Fruit fly (Drosophila melanogaster) whole organism, embryonic: ENCODE results near the gene eIF3h.
A peak's percentile ranks its signal among the peaks of the same experiment; 100 is the strongest.

Experiments used
- ATbp ChIP-seq: fragments of 200-800 bp; sonication (Bioruptor generic); optimal IDR thresholded peaks from 2 replicates; lab custom pipeline; 2017; ENCODE audit warnings: missing biosample characterization, mild to moderate bottlenecking, missing genetic modification characterization, missing genetic modification reagents
- Aef1 ChIP-seq: fragments of 200-800 bp; sonication (Bioruptor generic); IDR thresholded peaks from 3 replicates; pipeline ENCODE4 v1.3.6; 2022; ENCODE audit warnings: missing biosample characterization, missing genetic modification characterization
- CG1024 ChIP-seq: fragments of 200-800 bp; sonication (Bioruptor generic); IDR thresholded peaks from 2 replicates; pipeline ENCODE4 v1.3.6; 2022; ENCODE audit warnings: missing biosample characterization, missing genetic modification characterization
- CG10654 ChIP-seq: fragments of 200-800 bp; sonication (Bioruptor generic); optimal IDR thresholded peaks from 2 replicates; lab custom pipeline; 2016; ENCODE audit warnings: missing biosample characterization, missing genetic modification characterization
- CG12769 ChIP-seq: fragments of 200-800 bp; sonication (Bioruptor generic); optimal IDR thresholded peaks from 2 replicates; lab custom pipeline; 2019; ENCODE audit warnings: missing biosample characterization, mild to moderate bottlenecking, missing genetic modification characterization, moderate library complexity
- CG13894 ChIP-seq: fragments of 200-800 bp; sonication (Bioruptor generic); optimal IDR thresholded peaks from 3 replicates; lab custom pipeline; 2018; ENCODE audit warnings: missing biosample characterization, mild to moderate bottlenecking, missing genetic modification characterization, moderate library complexity
- CG14014 ChIP-seq: fragments of 200-800 bp; sonication (Bioruptor generic); IDR thresholded peaks from 2 replicates; pipeline ENCODE4 v1.3.6; 2022; ENCODE audit warnings: missing biosample characterization, missing genetic modification characterization
- CG15011 ChIP-seq: fragments of 200-800 bp; sonication (Bioruptor generic); optimal IDR thresholded peaks from 3 replicates; lab custom pipeline; 2018; ENCODE audit warnings: missing biosample characterization, mild to moderate bottlenecking, missing genetic modification characterization
- CG2202 ChIP-seq: fragments of 200-800 bp; sonication (Bioruptor generic); optimal IDR thresholded peaks from 2 replicates; lab custom pipeline; 2018; ENCODE audit warnings: missing biosample characterization, mild to moderate bottlenecking, missing genetic modification characterization
- CG2889 ChIP-seq: fragments of 200-800 bp; sonication (Bioruptor generic); IDR thresholded peaks from 3 replicates; pipeline ENCODE4 v1.3.6; 2022; ENCODE audit warnings: missing biosample characterization, missing genetic modification characterization
- CG34224 ChIP-seq: fragments of 200-800 bp; sonication (Bioruptor generic); IDR thresholded peaks from 3 replicates; pipeline ENCODE4 v1.3.6; 2022; ENCODE audit warnings: missing biosample characterization, missing genetic modification characterization; ENCODE audit not compliant: partially characterized antibody
- CG4328 ChIP-seq: fragments of 200-800 bp; sonication (Bioruptor generic); optimal IDR thresholded peaks from 3 replicates; lab custom pipeline; 2017; ENCODE audit warnings: missing biosample characterization, missing genetic modification reagents, missing genetic modification characterization
- CG4707 ChIP-seq: fragments of 200-800 bp; sonication (Bioruptor generic); optimal IDR thresholded peaks from 2 replicates; lab custom pipeline; 2018; ENCODE audit warnings: missing biosample characterization, mild to moderate bottlenecking, missing genetic modification characterization, moderate library complexity
- CG6175 ChIP-seq: fragments of 200-800 bp; sonication (Bioruptor generic); IDR thresholded peaks from 3 replicates; pipeline ENCODE4 v1.3.6; 2022; ENCODE audit warnings: missing biosample characterization, missing genetic modification characterization
- CG6272 ChIP-seq: fragments of 200-800 bp; sonication (Bioruptor generic); IDR thresholded peaks from 2 replicates; pipeline ENCODE4 v1.3.6; 2022; ENCODE audit warnings: missing biosample characterization, missing genetic modification characterization
- CG6654 ChIP-seq: fragments of 200-800 bp; sonication (Bioruptor generic); optimal IDR thresholded peaks from 2 replicates; lab custom pipeline; 2017; ENCODE audit warnings: missing biosample characterization, mild to moderate bottlenecking, missing genetic modification characterization
- CG7839 ChIP-seq: fragments of 200-800 bp; sonication (Bioruptor generic); optimal IDR thresholded peaks from 3 replicates; lab custom pipeline; 2018; ENCODE audit warnings: missing biosample characterization, mild to moderate bottlenecking, missing genetic modification characterization, moderate library complexity
- CG8290 ChIP-seq, 3 experiments: fragments of 200-800 bp; sonication (Bioruptor generic); optimal IDR thresholded peaks; 2 replicates each; lab custom pipeline; 2016 to 2019; ENCODE audit warnings: missing biosample characterization in 3 of 3, missing genetic modification characterization in 3 of 3, mild to moderate bottlenecking in 2 of 3, moderate library complexity in 1 of 3
- CG9817 ChIP-seq: fragments of 200-800 bp; sonication (Bioruptor generic); optimal IDR thresholded peaks from 2 replicates; lab custom pipeline; 2018; ENCODE audit warnings: missing biosample characterization, mild to moderate bottlenecking, missing genetic modification characterization, moderate library complexity
- CHES-1-like ChIP-seq: fragments of 200-800 bp; sonication (Bioruptor generic); optimal IDR thresholded peaks from 2 replicates; lab custom pipeline; 2016; ENCODE audit warnings: missing biosample characterization, missing genetic modification characterization
- D19A ChIP-seq: fragments of 200-800 bp; optimal IDR thresholded peaks from 3 replicates; lab custom pipeline; 2019; ENCODE audit warnings: missing biosample characterization, mild to moderate bottlenecking, missing genetic modification characterization, moderate library complexity
- HmgD ChIP-seq: fragments of 200-800 bp; sonication (Bioruptor generic); optimal IDR thresholded peaks from 3 replicates; lab custom pipeline; 2016; ENCODE audit warnings: missing biosample characterization, missing genetic modification characterization
- Hr39 ChIP-seq: fragments of >200 bp; optimal IDR thresholded peaks from 2 replicates; lab custom pipeline; 2017
- Optix ChIP-seq: fragments of 200-800 bp; sonication (Bioruptor generic); IDR thresholded peaks from 3 replicates; pipeline ENCODE4 v1.3.6; 2022; ENCODE audit warnings: missing biosample characterization, missing genetic modification characterization
- Rfx ChIP-seq: fragments of 200-800 bp; sonication (Bioruptor generic); IDR thresholded peaks from 2 replicates; pipeline ENCODE4 v1.3.6; 2022; ENCODE audit warnings: missing biosample characterization, missing genetic modification characterization
- Spps ChIP-seq: fragments of 200-800 bp; sonication (Bioruptor generic); optimal IDR thresholded peaks from 2 replicates; lab custom pipeline; 2018; ENCODE audit warnings: missing biosample characterization, mild to moderate bottlenecking, missing genetic modification characterization
- Trl ChIP-seq, 3 experiments: fragments of >200 bp in 2 of 3; fragments of 200-800 bp in 1 of 3; sonication (Bioruptor generic) in 1 of 3; optimal IDR thresholded peaks; 2 replicates in 1 of 3; 3 replicates in 2 of 3; lab custom pipeline; 2016 to 2017; ENCODE audit warnings: missing biosample characterization in 1 of 3, missing genetic modification characterization in 1 of 3
- Vsx1 ChIP-seq: fragments of 200-800 bp; sonication (Bioruptor generic); optimal IDR thresholded peaks from 2 replicates; lab custom pipeline; 2017; ENCODE audit warnings: missing biosample characterization, mild to moderate bottlenecking, missing genetic modification characterization, missing genetic modification reagents
- ase ChIP-seq: fragments of 200-800 bp; sonication (Bioruptor generic); IDR thresholded peaks from 3 replicates; pipeline ENCODE4 v1.3.6; 2022; ENCODE audit warnings: missing biosample characterization, missing genetic modification characterization
- crc ChIP-seq: fragments of 200-800 bp; sonication (Bioruptor generic); optimal IDR thresholded peaks from 2 replicates; lab custom pipeline; 2016; ENCODE audit warnings: missing biosample characterization, missing genetic modification characterization
- dmrt99B ChIP-seq: fragments of 200-800 bp; sonication (Bioruptor generic); optimal IDR thresholded peaks from 2 replicates; lab custom pipeline; 2018; ENCODE audit warnings: missing biosample characterization, mild to moderate bottlenecking, missing genetic modification characterization, moderate library complexity
- ems ChIP-seq: fragments of 200-800 bp; sonication (Bioruptor generic); optimal IDR thresholded peaks from 3 replicates; lab custom pipeline; 2016; ENCODE audit warnings: missing biosample characterization, missing genetic modification characterization
- en ChIP-seq: fragments of 200-800 bp; sonication (Bioruptor generic); optimal IDR thresholded peaks from 2 replicates; lab custom pipeline; 2016; ENCODE audit warnings: missing biosample characterization, missing genetic modification characterization
- gcm ChIP-seq: fragments of 200-800 bp; sonication (Bioruptor generic); optimal IDR thresholded peaks from 2 replicates; lab custom pipeline; 2019; ENCODE audit warnings: missing biosample characterization, mild to moderate bottlenecking, missing genetic modification characterization, moderate library complexity
- gcm2 ChIP-seq: fragments of 200-800 bp; sonication (Bioruptor generic); optimal IDR thresholded peaks from 2 replicates; lab custom pipeline; 2016; ENCODE audit warnings: missing biosample characterization, missing genetic modification characterization
- kni ChIP-seq: fragments of 200-800 bp; sonication (Bioruptor generic); optimal IDR thresholded peaks from 3 replicates; lab custom pipeline; 2017; ENCODE audit warnings: mild to moderate bottlenecking, missing biosample characterization, missing genetic modification reagents, missing genetic modification characterization
- mam ChIP-seq: fragments of 200-800 bp; sonication (Bioruptor generic); optimal IDR thresholded peaks from 3 replicates; lab custom pipeline; 2016; ENCODE audit warnings: missing biosample characterization, missing genetic modification characterization
- pnt ChIP-seq: fragments of 200-800 bp; sonication (Bioruptor generic); optimal IDR thresholded peaks from 3 replicates; lab custom pipeline; 2016; ENCODE audit warnings: missing biosample characterization, missing genetic modification characterization
- prd ChIP-seq, 3 experiments: fragments of >200 bp in 2 of 3; fragments of 200-800 bp in 1 of 3; sonication (Bioruptor generic) in 1 of 3; optimal IDR thresholded peaks in 2 of 3; IDR thresholded peaks in 1 of 3; 2 replicates in 2 of 3; 3 replicates in 1 of 3; pipeline versions ENCODE4 v1.3.6 to Lab custom; 2017 to 2022; ENCODE audit warnings: missing biosample characterization in 1 of 3, missing genetic modification characterization in 1 of 3
- sim ChIP-seq: fragments of 200-800 bp; sonication (Bioruptor generic); IDR thresholded peaks from 2 replicates; pipeline ENCODE4 v1.3.6; 2022; ENCODE audit warnings: missing biosample characterization, missing genetic modification characterization
- tgo ChIP-seq: fragments of 200-800 bp; sonication (Bioruptor generic); IDR thresholded peaks from 3 replicates; pipeline ENCODE4 v1.3.6; 2022; ENCODE audit warnings: missing biosample characterization, missing genetic modification characterization
- trem ChIP-seq: fragments of 200-800 bp; optimal IDR thresholded peaks from 3 replicates; lab custom pipeline; 2019; ENCODE audit warnings: missing biosample characterization, mild to moderate bottlenecking, missing genetic modification characterization, moderate library complexity
- trh ChIP-seq: fragments of 200-800 bp; sonication (Bioruptor generic); optimal IDR thresholded peaks from 2 replicates; lab custom pipeline; 2016; ENCODE audit warnings: missing biosample characterization, missing genetic modification characterization
- ttk ChIP-seq: fragments of 200-800 bp; sonication (Bioruptor generic); IDR thresholded peaks from 2 replicates; pipeline ENCODE4 v2.1.2; 2022; ENCODE audit warnings: missing biosample characterization, missing genetic modification characterization
- tx ChIP-seq: fragments of 200-800 bp; sonication (Bioruptor generic); optimal IDR thresholded peaks from 2 replicates; lab custom pipeline; 2016; ENCODE audit warnings: missing biosample characterization, missing genetic modification characterization
- vnd ChIP-seq: fragments of 200-800 bp; sonication (Bioruptor generic); IDR thresholded peaks from 3 replicates; pipeline ENCODE4 v1.3.6; 2022; ENCODE audit warnings: missing biosample characterization, missing genetic modification characterization; ENCODE audit not compliant: partially characterized antibody
- vvl ChIP-seq: fragments of 200-800 bp; sonication (Bioruptor generic); IDR thresholded peaks from 2 replicates; pipeline ENCODE4 v1.3.6; 2022; ENCODE audit warnings: missing biosample characterization, missing genetic modification characterization
- wek ChIP-seq: fragments of 200-800 bp; sonication (Bioruptor generic); optimal IDR thresholded peaks from 3 replicates; lab custom pipeline; 2018; ENCODE audit warnings: missing biosample characterization, mild to moderate bottlenecking, missing genetic modification characterization, moderate library complexity

eIF3h gene

DNA sequence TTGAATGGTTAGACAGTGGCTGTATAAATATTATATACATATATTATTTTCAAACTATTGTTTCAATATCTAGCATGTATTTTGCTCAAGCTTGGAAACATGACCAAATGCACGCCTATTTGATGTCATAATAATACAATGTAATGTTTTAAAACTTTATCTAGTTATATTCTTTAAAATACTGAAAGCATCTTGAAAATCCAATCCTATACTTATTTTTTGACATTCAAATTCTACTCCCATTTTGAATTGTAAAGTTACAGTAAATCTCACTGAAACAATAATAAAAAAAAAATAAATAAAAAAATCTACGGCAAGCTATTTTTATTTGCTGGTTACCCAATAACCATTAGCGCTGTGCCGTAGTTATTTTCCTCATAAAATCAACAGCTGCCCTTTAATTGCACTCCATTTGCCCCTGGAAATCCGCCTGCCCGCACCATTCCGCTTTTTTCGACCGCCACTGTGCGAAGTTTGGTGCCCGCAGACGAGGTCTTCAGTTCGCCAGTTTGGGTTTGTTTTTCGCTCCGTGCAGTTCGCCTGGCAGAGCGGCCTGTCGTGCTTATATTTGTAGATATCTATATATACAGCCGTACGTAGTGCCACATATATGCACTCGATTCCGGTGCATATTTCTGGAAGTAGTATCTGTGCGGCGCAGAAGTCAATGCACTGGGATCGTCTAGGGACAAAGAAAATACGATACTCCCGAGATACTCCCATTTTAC is 7.8 kb downstream of the eIF3h start (continued):
- TF ChIP-seq CG4328 (GFP tag; lab: Kevin White, UChicago) (peak; percentile 31), Hr39 (lab: Kevin White, UChicago) (no peak), vnd (GFP tag; lab: Robert Waterston, UW) (no peak), ATbp (peak; percentile 56), Vsx1 (GFP tag; lab: Kevin White, UChicago) (peak; percentile 30), tgo (GFP tag; lab: Robert Waterston, UW) (peak; percentile 44; the same call in 1 of the 3 replicates), trh (GFP tag; lab: Kevin White, UChicago) (peak; percentile 19), CHES-1-like (GFP tag; lab: Kevin White, UChicago) (no peak), kni (GFP tag; lab: Kevin White, UChicago) (no peak), ttk (GFP tag; lab: Robert Waterston, UW) (peak; percentile 39; the same call in 1 of the 2 replicates), mam (GFP tag; lab: Kevin White, UChicago) (peak; percentile 54), CG6272 (peak; percentile 69), prd (optimal IDR thresholded peaks at IDR 0.05; lab: Kevin White, UChicago) (no peak), prd (GFP tag; IDR thresholded peaks at IDR 0.05; lab: Robert Waterston, UW) (peak; percentile 61; the same call in 1 of the 3 replicates), CG6175 (GFP tag; lab: Robert Waterston, UW) (no peak), trem (tag; lab: Kevin White, UChicago) (peak; percentile 11), CG10654 (GFP tag; lab: Kevin White, UChicago) (peak; percentile 14), Spps (no peak), CG13894 (tag; lab: Kevin White, UChicago) (no peak), en (GFP tag; lab: Kevin White, UChicago) (no peak), vvl (GFP tag; lab: Robert Waterston, UW) (peak; percentile 27; the same call in 1 of the 2 replicates), wek (GFP tag; lab: Kevin White, UChicago) (no peak), crc (GFP tag; lab: Kevin White, UChicago) (no peak), Rfx (GFP tag; lab: Robert Waterston, UW) (peak; percentile 63), Trl (optimal IDR thresholded peaks at IDR 0.05; lab: Kevin White, UChicago) (no peak), Trl (GFP tag; optimal IDR thresholded peaks at IDR 0.05; lab: Kevin White, UChicago) (no peak), pnt (GFP tag; lab: Kevin White, UChicago) (peak; percentile 22), Optix (GFP tag; lab: Robert Waterston, UW) (no peak), CG12769 (tag; lab: Kevin White, UChicago) (peak; percentile 6), D19A (tag; lab: Kevin White, UChicago) (peak; percentile 75), CG14014 (peak; percentile 64; the same call in 1 of the 2 replicates), ase (peak; percentile 54; the same call in 2 of the 3 replicates), CG8290 (GFP tag; optimal IDR thresholded peaks at IDR 0.05; lab: Kevin White, UChicago) (no peak), CG8290 (tag; optimal IDR thresholded peaks at IDR 0.05; lab: Kevin White, UChicago) (peak in 1 of 2 experiments; percentile 64), CG15011 (GFP tag; lab: Kevin White, UChicago) (peak; percentile 21), dmrt99B (tag; lab: Kevin White, UChicago) (peak; percentile 77), CG34224 (GFP tag; lab: Robert Waterston, UW) (no peak), CG6654 (GFP tag; lab: Kevin White, UChicago) (no peak), Aef1 (GFP tag; lab: Robert Waterston, UW) (peak; percentile 30; the same call in 1 of the 3 replicates), CG1024 (GFP tag; lab: Robert Waterston, UW) (peak; percentile 45; the same call in 1 of the 2 replicates), sim (GFP tag; lab: Robert Waterston, UW) (no peak), CG7839 (tag; lab: Kevin White, UChicago) (peak; percentile 61), HmgD (no peak), CG2202 (no peak), gcm (GFP tag; lab: Kevin White, UChicago) (peak; percentile 61), CG2889 (GFP tag; lab: Robert Waterston, UW) (no peak; the same call in 2 of the 3 replicates), ems (peak; percentile 52), tx (GFP tag; lab: Kevin White, UChicago) (no peak), gcm2 (no peak), CG4707 (GFP tag; lab: Kevin White, UChicago) (no peak), CG9817 (no peak)
